Fruit fly (Drosophila melanogaster) S2 (cell line): ENCODE data around the gene CG3349.

Experiments used
- CG8478 ChIP-seq: fragments of >200 bp; optimal IDR thresholded peaks from 2 replicates; lab custom pipeline; 2018
- CTCF ChIP-seq, 2 experiments: fragments of >200 bp; optimal IDR thresholded peaks; 2 replicates each; lab custom pipeline; 2018

DNA sequence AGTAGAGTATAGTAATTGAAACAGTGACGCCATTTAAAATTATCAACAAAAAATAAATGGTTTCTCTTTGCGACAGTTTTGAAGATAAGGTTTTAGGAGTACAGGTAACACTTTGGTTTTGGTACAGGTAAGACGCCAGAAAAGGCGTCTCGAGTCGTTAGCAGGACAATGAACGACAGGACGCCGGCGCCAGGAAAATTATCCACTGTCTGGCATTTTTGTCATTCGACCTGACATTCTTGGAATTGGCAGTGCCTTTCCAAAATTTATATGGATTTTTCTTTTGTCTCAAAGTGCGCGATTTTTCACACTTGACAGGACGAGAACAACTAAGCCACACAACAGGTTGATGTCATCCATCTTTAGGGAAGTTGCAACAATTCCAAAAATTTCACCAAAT lies 14.6 kb upstream of the CG3349 start:
- TF ChIP-seq CTCF (optimal IDR thresholded peaks at IDR 0.05; lab: Kevin White, UChicago) (no peak), CG8478 (lab: Kevin White, UChicago) (no peak)
